Fruit fly (Drosophila melanogaster): ENCODE results near the gene smp-30.

Gene smp-30

DNA sequence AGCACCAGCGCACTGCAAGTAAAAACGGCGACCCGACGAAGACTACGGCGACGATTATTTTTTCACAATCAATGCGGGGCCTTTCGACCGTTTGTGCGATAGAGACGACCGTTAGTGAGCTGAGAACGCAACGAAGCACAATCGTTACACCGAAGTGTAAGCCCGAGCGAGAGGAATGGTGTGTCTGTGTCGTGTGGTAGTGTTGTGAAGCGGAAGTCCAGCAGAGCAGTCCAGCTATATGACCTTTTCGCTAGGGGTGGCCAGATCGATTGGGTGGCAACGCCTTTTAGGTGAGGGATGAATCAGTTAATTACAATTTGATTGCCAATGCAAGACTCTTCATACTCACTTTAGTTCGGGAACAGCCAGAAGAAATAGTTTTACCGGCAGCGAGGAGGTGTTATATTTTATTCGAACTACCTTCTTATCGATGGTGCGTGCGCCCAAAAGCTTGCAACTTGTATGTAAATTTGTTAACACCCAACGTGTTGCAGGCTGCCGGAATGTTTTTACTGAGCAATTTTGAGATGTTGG is 10.3 kb downstream of the smp-30 start (continued):
- TF ChIP-seq cato (GFP tag; optimal IDR thresholded peaks at IDR 0.05; ENCODE audit: borderline replicate concordance), result peak; percentile 47
- peak; percentile 78 for TF ChIP-seq onecut (GFP tag; IDR thresholded peaks at IDR 0.05)
- TF ChIP-seq oc (tag; optimal IDR thresholded peaks at IDR 0.05), result peak; percentile 15
- TF ChIP-seq az2 (GFP tag; optimal IDR thresholded peaks at IDR 0.05), result peak; percentile 3
- TF ChIP-seq CG1233 (GFP tag; optimal IDR thresholded peaks at IDR 0.05), result peak; percentile 67
- peak; percentile 50 for TF ChIP-seq CG2875 (GFP tag; optimal IDR thresholded peaks at IDR 0.05)
- peak; percentile 50 to 65 for TF ChIP-seq Pdp1 (GFP tag; optimal IDR thresholded peaks at IDR 0.05)
- TF ChIP-seq CG16815 (GFP tag; optimal IDR thresholded peaks at IDR 0.05), result peak; percentile 54
- TF ChIP-seq Dref (GFP tag; IDR thresholded peaks at IDR 0.05), result peak; percentile 56
- peak; percentile 71 for TF ChIP-seq chn (GFP tag; optimal IDR thresholded peaks at IDR 0.05)
- no peak for TF ChIP-seq ase (GFP tag; IDR thresholded peaks at IDR 0.05)
- peak; percentile 27 for TF ChIP-seq odd (GFP tag; optimal IDR thresholded peaks at IDR 0.05)
- peak; percentile 80 for TF ChIP-seq vvl (GFP tag; IDR thresholded peaks at IDR 0.05)
- TF ChIP-seq H15 (GFP tag; IDR thresholded peaks at IDR 0.05), result no peak; the same call in 2 of the 3 replicates
- TF ChIP-seq CG8281 (tag; optimal IDR thresholded peaks at IDR 0.05), result peak; percentile 27
- TF ChIP-seq CG16779 (GFP tag; IDR thresholded peaks at IDR 0.05), result no peak
- TF ChIP-seq lab (GFP tag; optimal IDR thresholded peaks at IDR 0.05), result peak; percentile 72
- peak; percentile 59 for TF ChIP-seq Jarid2 (GFP tag; optimal IDR thresholded peaks at IDR 0.05)
- peak; percentile 11 for TF ChIP-seq CG5180 (GFP tag; optimal IDR thresholded peaks at IDR 0.05)
- peak; percentile 81 for TF ChIP-seq Dbx (GFP tag; IDR thresholded peaks at IDR 0.05)
- TF ChIP-seq CG12299 (tag; optimal IDR thresholded peaks at IDR 0.05), result no peak
- peak; percentile 60 for TF ChIP-seq exex (tag; optimal IDR thresholded peaks at IDR 0.05)
- TF ChIP-seq CG3163 (GFP tag; optimal IDR thresholded peaks at IDR 0.05), result peak; percentile 69
- TF ChIP-seq CG4617 (GFP tag; optimal IDR thresholded peaks at IDR 0.05; ENCODE audit: borderline replicate concordance), result peak; percentile 66
- TF ChIP-seq Six4 (GFP tag; optimal IDR thresholded peaks at IDR 0.05), result no peak
- TF ChIP-seq CG5953 (GFP tag; IDR thresholded peaks at IDR 0.05), result no peak
- TF ChIP-seq CG13775 (GFP tag; optimal IDR thresholded peaks at IDR 0.05), result peak; percentile 38
- TF ChIP-seq wdn (GFP tag; IDR thresholded peaks at IDR 0.05), result no peak
- TF ChIP-seq CG1602 (GFP tag; optimal IDR thresholded peaks at IDR 0.05), result peak; percentile 18
- no peak for TF ChIP-seq Bteb2 (GFP tag; optimal IDR thresholded peaks at IDR 0.05)
- peak; percentile 59; the same call in 1 of the 3 replicates for TF ChIP-seq CG6175 (GFP tag; IDR thresholded peaks at IDR 0.05)
- peak; percentile 16 for TF ChIP-seq fd3F (GFP tag; optimal IDR thresholded peaks at IDR 0.05)
- TF ChIP-seq Hmr (GFP tag; optimal IDR thresholded peaks at IDR 0.05), result peak; percentile 74
- no peak for TF ChIP-seq CG14860 (GFP tag; IDR thresholded peaks at IDR 0.05; ENCODE audit: partially characterized antibody)
- TF ChIP-seq vfl (GFP tag; optimal IDR thresholded peaks at IDR 0.05), result peak; percentile 55
- no peak for TF ChIP-seq nerfin-2 (GFP tag; IDR thresholded peaks at IDR 0.05; ENCODE audit: partially characterized antibody)
- peak; percentile 79 for TF ChIP-seq HLH54F (GFP tag; optimal IDR thresholded peaks at IDR 0.05)
- TF ChIP-seq repo (GFP tag; optimal IDR thresholded peaks at IDR 0.05), result peak; percentile 42
- peak; percentile 98 for TF ChIP-seq CG8478 (optimal IDR thresholded peaks at IDR 0.05)
- peak; percentile 25 for TF ChIP-seq CG11504 (tag; optimal IDR thresholded peaks at IDR 0.05)
- TF ChIP-seq CG2712 (tag; optimal IDR thresholded peaks at IDR 0.05), result peak; percentile 19
- TF ChIP-seq sens (GFP tag), result peak; percentile 89
- TF ChIP-seq sim (GFP tag; IDR thresholded peaks at IDR 0.05), result no peak
- TF ChIP-seq CG10321 (GFP tag; IDR thresholded peaks at IDR 0.05), result peak; percentile 99
- TF ChIP-seq CG32772 (GFP tag; IDR thresholded peaks at IDR 0.05), result no peak
- peak; percentile 39 for TF ChIP-seq bbx (GFP tag; IDR thresholded peaks at IDR 0.05; ENCODE audit: partially characterized antibody)
- peak; percentile 84 for TF ChIP-seq CG2120 (GFP tag; optimal IDR thresholded peaks at IDR 0.05)
- 0 out of 2 replicates have a peak, but pooled peaks have one; percentile 40 for TF ChIP-seq CG4360 (GFP tag; IDR thresholded peaks at IDR 0.05)
- peak; percentile 64 for TF ChIP-seq CG3281 (GFP tag; optimal IDR thresholded peaks at IDR 0.05)
- peak; percentile 83 for TF ChIP-seq ftz-f1 (GFP tag; optimal IDR thresholded peaks at IDR 0.05)

Measured in whole organism, embryonic.